Worm (Caenorhabditis elegans) whole organism, L4/young adult: Measurements from ENCODE around the gene srz-103.

Experiments used
- W03F9.2 ChIP-seq: fragments of 150-350 bp; optimal IDR thresholded peaks from 2 replicates; lab custom pipeline; 2014; ENCODE audit warnings: missing biosample characterization, missing genetic modification characterization
- dao-5 ChIP-seq: sonication (generic microtip); optimal IDR thresholded peaks from 2 replicates; lab custom pipeline; 2016; ENCODE audit warnings: missing genotype, missing genetic modification characterization, moderate library complexity, missing compliant biosample characterization
- him-1 ChIP-seq: sonication (generic microtip); optimal IDR thresholded peaks from 2 replicates; lab custom pipeline; 2016; ENCODE audit warnings: missing genotype, missing genetic modification reagents, missing genetic modification characterization, missing compliant biosample characterization

DNA sequence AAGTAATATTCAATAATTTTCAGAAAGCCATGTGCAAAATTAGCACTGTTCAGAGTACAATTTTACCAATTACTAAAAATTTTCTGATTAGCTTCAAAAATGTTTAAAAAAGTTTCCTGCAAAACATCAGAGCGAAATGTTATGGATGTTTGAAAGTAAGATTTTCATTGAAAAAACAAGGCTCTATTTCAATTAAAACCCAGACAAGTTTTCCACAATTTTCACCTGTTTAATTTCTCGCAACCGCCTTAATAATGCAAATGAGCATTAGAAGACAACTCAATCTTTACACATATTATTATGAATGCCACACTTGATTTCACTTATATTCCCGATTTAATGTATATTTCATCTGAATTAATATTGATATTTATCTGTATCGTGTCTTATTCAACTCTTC lies 15.4 kb upstream of the srz-103 start, which contains the start of gene srz-101:
- TF ChIP-seq him-1 (tag; lab: Kevin White, UChicago) (no peak), W03F9.2 (tag; lab: Kevin White, UChicago) (no peak), dao-5 (tag; lab: Kevin White, UChicago) (no peak)
